Worm (Caenorhabditis elegans): ENCODE measurements around the gene srj-53.

srj-53 gene

DNA sequence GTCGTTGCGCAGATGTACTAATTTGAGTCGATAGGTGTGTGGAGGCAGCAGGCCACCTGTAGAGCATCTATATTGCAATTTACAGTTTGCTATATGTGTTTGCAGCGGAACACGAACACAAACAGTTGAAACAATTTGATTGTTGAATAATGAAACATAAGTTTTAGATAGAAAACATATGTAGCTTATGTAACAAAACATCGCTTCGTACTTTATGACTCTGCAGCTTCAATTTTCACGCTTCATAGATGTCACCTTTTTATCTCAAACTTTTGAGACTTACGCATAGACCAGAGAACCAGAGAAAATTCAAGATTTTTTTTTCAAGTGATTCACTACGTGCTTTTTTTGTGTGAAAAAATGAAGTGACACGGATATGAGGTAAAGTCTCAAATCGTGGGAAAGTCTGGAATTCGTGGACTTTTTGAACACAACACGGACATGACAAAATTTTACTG lies 29.4 kb upstream of the srj-53 start, which contains the start of gene fbxb-72 (continued):
- TF ChIP-seq ztf-26 (tag; optimal IDR thresholded peaks at IDR 0.05) (peak; percentile 68), T26A5.8 (tag; optimal IDR thresholded peaks at IDR 0.05) (no peak), madf-8 (GFP tag; conservative IDR thresholded peaks at IDR 0.05) (no peak), snpc-3.4 (tag; optimal IDR thresholded peaks at IDR 0.05) (no peak), mxl-1 (tag; optimal IDR thresholded peaks at IDR 0.05) (no peak), lin-54 (GFP tag; optimal IDR thresholded peaks at IDR 0.05) (no peak), nfyb-1 (GFP tag; IDR thresholded peaks at IDR 0.05) (peak; percentile 88), Y67H2A.10 (GFP tag; conservative IDR thresholded peaks at IDR 0.05) (no peak), madf-10 (tag; optimal IDR thresholded peaks at IDR 0.05) (peak; percentile 66), F55B11.4 (tag; optimal IDR thresholded peaks at IDR 0.05; ENCODE audit: borderline replicate concordance, insufficient read depth) (no peak), B0336.3 (GFP tag; IDR thresholded peaks at IDR 0.05) (peak; percentile 77), hlh-12 (tag; optimal IDR thresholded peaks at IDR 0.05) (no peak), efl-1 (GFP tag; optimal IDR thresholded peaks at IDR 0.05) (no peak), nhr-80 (tag; optimal IDR thresholded peaks at IDR 0.05) (peak; percentile 39), nfya-2 (GFP tag; IDR thresholded peaks at IDR 0.05) (no peak), dpl-1 (GFP tag; optimal IDR thresholded peaks at IDR 0.05) (no peak), nhr-120 (GFP tag; IDR thresholded peaks at IDR 0.05) (0 out of 2 replicates have a peak, but pooled peaks have one; percentile 59), C17E4.6 (GFP tag; IDR thresholded peaks at IDR 0.05) (no peak), ZK185.1 (tag; optimal IDR thresholded peaks at IDR 0.05; ENCODE audit: poor library complexity, severe bottlenecking) (peak; percentile 95), repo-1 (tag; optimal IDR thresholded peaks at IDR 0.05) (peak; percentile 90), unc-62 (GFP tag; optimal IDR thresholded peaks at IDR 0.05) (no peak), atf-7 (tag; optimal IDR thresholded peaks at IDR 0.05) (peak; percentile 66), F33H1.4 (GFP tag; IDR thresholded peaks at IDR 0.05) (no peak), rpc-1 (optimal IDR thresholded peaks at IDR 0.05) (no peak), rpc-1 (tag; optimal IDR thresholded peaks at IDR 0.05) (no peak), somi-1 (GFP tag; optimal IDR thresholded peaks at IDR 0.05) (peak; percentile 73), F49E8.2 (tag; optimal IDR thresholded peaks at IDR 0.05; ENCODE audit: insufficient read depth) (no peak), ceh-91 (GFP tag; IDR thresholded peaks at IDR 0.05) (no peak), nhr-27 (tag; optimal IDR thresholded peaks at IDR 0.05) (peak; percentile 5), aptf-3 (GFP tag; IDR thresholded peaks at IDR 0.05) (no peak), rec-8 (tag; optimal IDR thresholded peaks at IDR 0.05) (no peak), nhr-179 (tag; optimal IDR thresholded peaks at IDR 0.05) (no peak), lir-1 (GFP tag; conservative IDR thresholded peaks at IDR 0.05) (peak; percentile 58), mcd-1 (GFP tag; IDR thresholded peaks at IDR 0.05) (peak; percentile 38; the same call in 1 of the 2 replicates), tbx-9 (tag; optimal IDR thresholded peaks at IDR 0.05; ENCODE audit: borderline replicate concordance) (no peak), ceh-58 (GFP tag; IDR thresholded peaks at IDR 0.05) (no peak), attf-5 (GFP tag; optimal IDR thresholded peaks at IDR 0.05) (peak; percentile 29), cebp-2 (GFP tag; IDR thresholded peaks at IDR 0.05) (no peak), dox-1 (GFP tag; IDR thresholded peaks at IDR 0.05) (no peak), hlh-26 (GFP tag; conservative IDR thresholded peaks at IDR 0.05) (no peak), pbrm-1 (GFP tag; IDR thresholded peaks at IDR 0.05) (peak; percentile 52), lsy-27 (tag; optimal IDR thresholded peaks at IDR 0.05; ENCODE audit: borderline replicate concordance, insufficient read depth) (no peak), cebp-1 (GFP tag; IDR thresholded peaks at IDR 0.05) (peak; percentile 73), cebp-1 (tag; optimal IDR thresholded peaks at IDR 0.05) (peak; percentile 89), B0019.2 (GFP tag; conservative IDR thresholded peaks at IDR 0.05) (no peak), ceh-100 (GFP tag; IDR thresholded peaks at IDR 0.05) (no peak), pha-4 (tag; optimal IDR thresholded peaks at IDR 0.05) (peak; percentile 94), zfh-2 (GFP tag; conservative IDR thresholded peaks at IDR 0.05) (no peak), bed-2 (GFP tag; IDR thresholded peaks at IDR 0.05) (no peak), mes-4 (tag; optimal IDR thresholded peaks at IDR 0.05) (no peak)
